Fruit fly (Drosophila melanogaster) whole organism, wandering third instar larva: ENCODE data around the gene CenB1A.
A peak's percentile ranks its signal among the peaks of the same experiment; 100 is the strongest.

Experiments used
- Abd-B ChIP-seq: fragments of >200 bp; optimal IDR thresholded peaks from 2 replicates; lab custom pipeline; 2017; ENCODE audit warnings: missing biosample characterization, missing genetic modification characterization
- CG32264 ChIP-seq: fragments of 200-800 bp; sonication (Bioruptor generic); optimal IDR thresholded peaks from 2 replicates; lab custom pipeline; 2016; ENCODE audit warnings: missing biosample characterization, missing genetic modification characterization
- CG9705 ChIP-seq: fragments of 200-800 bp; sonication (Bioruptor generic); optimal IDR thresholded peaks from 2 replicates; lab custom pipeline; 2018; ENCODE audit warnings: missing biosample characterization, mild to moderate bottlenecking, missing genetic modification characterization
- CrebA ChIP-seq: fragments of 200-800 bp; sonication (Bioruptor generic); optimal IDR thresholded peaks from 2 replicates; lab custom pipeline; 2016; ENCODE audit warnings: missing biosample characterization, mild to moderate bottlenecking, missing genetic modification characterization, borderline replicate concordance
- Dfd ChIP-seq: fragments of >200 bp; optimal IDR thresholded peaks from 2 replicates; lab custom pipeline; 2017; ENCODE audit warnings: missing biosample characterization, missing genetic modification characterization
- Dif ChIP-seq: fragments of 200-275, 200-300 bp; sonication (Bioruptor generic); optimal IDR thresholded peaks from 2 replicates; lab custom pipeline; 2018; ENCODE audit warnings: missing biosample characterization, missing genetic modification characterization; ENCODE audit not compliant: partially characterized antibody
- GATAd ChIP-seq: sonication (Bioruptor generic); optimal IDR thresholded peaks from 2 replicates; lab custom pipeline; 2016; ENCODE audit warnings: missing biosample characterization, missing genetic modification characterization
- HLH106 ChIP-seq: fragments of 200-800 bp; optimal IDR thresholded peaks from 3 replicates; lab custom pipeline; 2019; ENCODE audit warnings: missing biosample characterization, mild to moderate bottlenecking, missing genetic modification characterization, moderate library complexity
- Hnf4 ChIP-seq: fragments of 200-800 bp; sonication (Bioruptor generic); optimal IDR thresholded peaks from 2 replicates; lab custom pipeline; 2016; ENCODE audit warnings: missing biosample characterization, mild to moderate bottlenecking, missing genetic modification characterization
- Hr78 ChIP-seq: fragments of >200 bp; optimal IDR thresholded peaks from 2 replicates; lab custom pipeline; 2017; ENCODE audit warnings: missing biosample characterization, missing genetic modification characterization
- Hr83 ChIP-seq: fragments of 200-300 bp; sonication (Bioruptor generic); optimal IDR thresholded peaks from 2 replicates; lab custom pipeline; 2016; ENCODE audit warnings: missing biosample characterization, mild to moderate bottlenecking, missing genetic modification characterization, moderate library complexity; ENCODE audit not compliant: poor library complexity, severe bottlenecking
- Jra ChIP-seq: sonication (Bioruptor generic); optimal IDR thresholded peaks from 2 replicates; lab custom pipeline; 2016; ENCODE audit warnings: missing biosample characterization, missing genetic modification characterization
- Mio ChIP-seq: sonication (Bioruptor generic); optimal IDR thresholded peaks from 2 replicates; lab custom pipeline; 2016; ENCODE audit warnings: missing biosample characterization, missing genetic modification characterization
- Myc ChIP-seq: fragments of >200 bp; optimal IDR thresholded peaks from 2 replicates; lab custom pipeline; 2017
- N ChIP-seq: fragments of >200 bp; optimal IDR thresholded peaks from 2 replicates; lab custom pipeline; 2018; ENCODE audit warnings: missing biosample characterization, missing external identifiers, missing genetic modification characterization
- OdsH ChIP-seq: fragments of 200-800 bp; sonication (Bioruptor generic); optimal IDR thresholded peaks from 2 replicates; lab custom pipeline; 2016; ENCODE audit warnings: missing biosample characterization, mild to moderate bottlenecking, missing genetic modification characterization
- Rel ChIP-seq, 2 experiments: fragments of 200-800 bp; sonication (Bioruptor generic) in 1 of 2; optimal IDR thresholded peaks; 2 replicates in 1 of 2; 3 replicates in 1 of 2; lab custom pipeline; 2016 to 2019; ENCODE audit warnings: mild to moderate bottlenecking in 2 of 2, missing biosample characterization in 2 of 2, missing genetic modification characterization in 2 of 2, moderate library complexity in 1 of 2
- Sp1 ChIP-seq: fragments of 200-800 bp; sonication (Bioruptor generic); optimal IDR thresholded peaks from 3 replicates; lab custom pipeline; 2019; ENCODE audit warnings: missing biosample characterization, mild to moderate bottlenecking, missing genetic modification characterization, moderate library complexity
- Vsx2 ChIP-seq: fragments of 200-300, 225-300 bp; sonication (Bioruptor generic); optimal IDR thresholded peaks from 2 replicates; lab custom pipeline; 2018; ENCODE audit warnings: missing biosample characterization, missing genetic modification characterization; ENCODE audit not compliant: partially characterized antibody
- br ChIP-seq: fragments of 200-800 bp; sonication (Bioruptor generic); optimal IDR thresholded peaks from 2 replicates; lab custom pipeline; 2016; ENCODE audit warnings: missing biosample characterization, missing genetic modification characterization
- brk ChIP-seq: fragments of 200-800 bp; sonication (Bioruptor generic); optimal IDR thresholded peaks from 2 replicates; lab custom pipeline; 2016; ENCODE audit warnings: missing biosample characterization, mild to moderate bottlenecking, missing genetic modification characterization
- dl ChIP-seq, 2 experiments: fragments of 175-275, 200-275 bp in 1 of 2; fragments of 200-275 bp in 1 of 2; sonication (Bioruptor generic); optimal IDR thresholded peaks; lab custom pipeline; 2018; ENCODE audit warnings: mild to moderate bottlenecking in 2 of 2, missing biosample characterization in 2 of 2, missing genetic modification characterization in 2 of 2, moderate library complexity in 2 of 2; ENCODE audit not compliant: partially characterized antibody in 2 of 2, insufficient read depth in 1 of 2
- dmrt93B ChIP-seq: fragments of 200-800 bp; sonication (Bioruptor generic); optimal IDR thresholded peaks from 2 replicates; lab custom pipeline; 2018; ENCODE audit warnings: missing biosample characterization, mild to moderate bottlenecking, missing genetic modification characterization
- dsf ChIP-seq: sonication (Bioruptor generic); optimal IDR thresholded peaks from 2 replicates; lab custom pipeline; 2016; ENCODE audit warnings: missing biosample characterization, missing genetic modification characterization, borderline replicate concordance
- ey ChIP-seq: fragments of 200-800 bp; sonication (Bioruptor generic); optimal IDR thresholded peaks from 2 replicates; lab custom pipeline; 2016; ENCODE audit warnings: missing biosample characterization, missing genetic modification characterization
- foxo ChIP-seq, 2 experiments: fragments of 200-800 bp; sonication (Bioruptor generic); optimal IDR thresholded peaks; 2 replicates in 1 of 2; 3 replicates in 1 of 2; lab custom pipeline; 2016 to 2017; ENCODE audit warnings: missing biosample characterization in 2 of 2, missing genetic modification characterization in 2 of 2
- fru ChIP-seq: fragments of 200-800 bp; sonication (Bioruptor generic); optimal IDR thresholded peaks from 3 replicates; lab custom pipeline; 2016; ENCODE audit warnings: missing biosample characterization, mild to moderate bottlenecking, missing genetic modification characterization
- h ChIP-seq: fragments of 200-800 bp; sonication (Bioruptor generic); optimal IDR thresholded peaks from 3 replicates; lab custom pipeline; 2016; ENCODE audit warnings: missing biosample characterization, mild to moderate bottlenecking, missing genetic modification characterization
- jim ChIP-seq: fragments of 175-275, 200-325 bp; sonication (Bioruptor generic); optimal IDR thresholded peaks from 2 replicates; lab custom pipeline; 2016; ENCODE audit warnings: missing biosample characterization, mild to moderate bottlenecking, missing genetic modification characterization
- lola ChIP-seq: fragments of >200 bp; optimal IDR thresholded peaks from 2 replicates; lab custom pipeline; 2017; ENCODE audit warnings: missing biosample characterization, missing genetic modification characterization
- pan ChIP-seq: fragments of >200 bp; optimal IDR thresholded peaks from 2 replicates; lab custom pipeline; 2017
- psq ChIP-seq: fragments of 200-800 bp; sonication (Bioruptor generic); optimal IDR thresholded peaks from 3 replicates; lab custom pipeline; 2017; ENCODE audit warnings: missing biosample characterization, mild to moderate bottlenecking, missing genetic modification characterization, moderate library complexity
- rgr ChIP-seq: fragments of 200-800 bp; sonication (Bioruptor generic); optimal IDR thresholded peaks from 3 replicates; lab custom pipeline; 2016; ENCODE audit warnings: missing biosample characterization, mild to moderate bottlenecking, missing genetic modification characterization
- sage ChIP-seq: fragments of 200-800 bp; sonication (Bioruptor generic); optimal IDR thresholded peaks from 2 replicates; lab custom pipeline; 2016; ENCODE audit warnings: missing biosample characterization, mild to moderate bottlenecking, missing genetic modification characterization
- sv ChIP-seq: fragments of 200-800 bp; sonication (Bioruptor generic); optimal IDR thresholded peaks from 3 replicates; lab custom pipeline; 2016; ENCODE audit warnings: missing biosample characterization, missing genetic modification characterization
- tai ChIP-seq: sonication (Bioruptor generic); optimal IDR thresholded peaks from 2 replicates; lab custom pipeline; 2016; ENCODE audit warnings: missing biosample characterization, missing genetic modification characterization
- usp ChIP-seq: fragments of >200 bp; optimal IDR thresholded peaks from 2 replicates; lab custom pipeline; 2017; ENCODE audit warnings: missing biosample characterization, missing genetic modification characterization
- woc ChIP-seq: sonication (Bioruptor generic); optimal IDR thresholded peaks from 2 replicates; lab custom pipeline; 2016; ENCODE audit warnings: missing biosample characterization, mild to moderate bottlenecking, missing genetic modification characterization

Gene CenB1A

DNA sequence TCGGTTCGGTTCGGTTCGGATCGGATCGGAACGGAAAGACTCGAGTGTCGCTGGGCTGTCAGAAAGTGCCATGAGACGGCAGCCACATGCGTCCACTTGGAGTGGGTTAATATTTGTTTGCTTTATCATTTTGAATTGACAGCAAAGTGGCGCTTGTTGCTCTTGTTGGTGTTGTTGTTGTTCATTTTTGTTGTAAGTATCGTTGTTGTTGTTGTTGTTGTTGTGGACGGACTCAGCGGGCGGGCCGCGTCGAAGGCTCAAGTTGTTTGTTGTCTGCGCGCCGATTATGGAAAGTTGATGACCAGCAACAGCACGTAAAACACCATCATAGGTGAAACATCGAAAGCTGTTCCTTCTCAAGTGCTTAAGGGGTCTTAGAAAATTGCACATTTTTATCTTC lies 28.9 kb downstream of the CenB1A start:
- TF ChIP-seq br (GFP tag; lab: Kevin White, UChicago): no peak
- no peak for TF ChIP-seq jim (GFP tag; lab: Kevin White, UChicago)
- no peak for TF ChIP-seq foxo (GFP tag; optimal IDR thresholded peaks at IDR 0.05; lab: Kevin White, UChicago)
- no peak for TF ChIP-seq dl (GFP tag; optimal IDR thresholded peaks at IDR 0.05; lab: Kevin White, UChicago; ENCODE audit: insufficient read depth in 1 of 2, partially characterized antibody in 2 of 2)
- no peak for TF ChIP-seq sv
- TF ChIP-seq rgr (GFP tag; lab: Kevin White, UChicago): no peak
- no peak for TF ChIP-seq dsf (GFP tag; lab: Kevin White, UChicago)
- TF ChIP-seq h: no peak
- no peak for TF ChIP-seq brk
- no peak for TF ChIP-seq dmrt93B (GFP tag; lab: Kevin White, UChicago)
- TF ChIP-seq CG9705 (GFP tag; lab: Kevin White, UChicago): no peak
- no peak for TF ChIP-seq tai (GFP tag; lab: Kevin White, UChicago)
- TF ChIP-seq fru (GFP tag; lab: Kevin White, UChicago): no peak
- no peak for TF ChIP-seq CG32264 (GFP tag; lab: Kevin White, UChicago)
- TF ChIP-seq psq: no peak

DNA sequence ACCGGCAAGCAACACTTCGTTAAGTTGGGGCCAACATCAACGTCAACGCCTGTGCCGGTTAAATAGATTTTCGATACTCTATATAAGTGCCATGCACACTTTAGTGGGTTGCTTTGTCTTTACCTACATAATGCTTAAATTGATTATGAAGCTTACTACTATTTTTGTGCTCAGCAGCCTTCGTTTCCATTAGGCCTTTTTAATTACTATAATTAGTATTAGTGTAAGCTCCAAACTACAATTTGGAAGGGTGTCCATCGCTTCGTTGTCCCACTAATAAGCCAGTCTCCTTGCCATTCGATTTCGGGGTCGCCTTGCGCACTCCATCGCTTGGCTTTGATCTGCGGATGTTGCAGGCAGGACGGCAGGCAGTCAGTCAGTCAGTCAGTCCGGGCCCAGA lies 29.4 kb downstream of the CenB1A start:
- TF ChIP-seq dsf (GFP tag; lab: Kevin White, UChicago) (no peak), GATAd (GFP tag; lab: Kevin White, UChicago) (no peak), Abd-B (GFP tag; lab: Kevin White, UChicago) (no peak), CG32264 (GFP tag; lab: Kevin White, UChicago) (no peak), dl (GFP tag; optimal IDR thresholded peaks at IDR 0.05; lab: Kevin White, UChicago; ENCODE audit: insufficient read depth in 1 of 2, partially characterized antibody in 2 of 2) (no peak), N (GFP tag; lab: Kevin White, UChicago) (no peak), lola (no peak), h (peak; percentile 82), Mio (no peak), CG9705 (GFP tag; lab: Kevin White, UChicago) (no peak), sage (GFP tag; lab: Kevin White, UChicago) (no peak), Dif (GFP tag; lab: Kevin White, UChicago) (no peak), Jra (GFP tag; lab: Kevin White, UChicago) (no peak), Rel (GFP tag; optimal IDR thresholded peaks at IDR 0.05; lab: Kevin White, UChicago) (no peak), Rel (tag; optimal IDR thresholded peaks at IDR 0.05; lab: Kevin White, UChicago) (no peak), dmrt93B (GFP tag; lab: Kevin White, UChicago) (peak; percentile 36), brk (no peak), psq (peak; percentile 11), Hnf4 (GFP tag; lab: Kevin White, UChicago) (peak; percentile 7), Myc (lab: Kevin White, UChicago) (no peak), jim (GFP tag; lab: Kevin White, UChicago) (no peak), pan (no peak), Hr78 (GFP tag; lab: Kevin White, UChicago) (no peak), Dfd (no peak), tai (GFP tag; lab: Kevin White, UChicago) (no peak), CrebA (GFP tag; lab: Kevin White, UChicago) (no peak), woc (peak; percentile 30), ey (GFP tag; lab: Kevin White, UChicago) (peak; percentile 43), OdsH (GFP tag; lab: Kevin White, UChicago) (peak; percentile 42), HLH106 (tag; lab: Kevin White, UChicago) (peak; percentile 62), Vsx2 (GFP tag; lab: Kevin White, UChicago) (no peak), usp (GFP tag; lab: Kevin White, UChicago) (no peak), Sp1 (GFP tag; lab: Kevin White, UChicago) (peak; percentile 50), rgr (GFP tag; lab: Kevin White, UChicago) (peak; percentile 52), sv (no peak), fru (GFP tag; lab: Kevin White, UChicago) (peak; percentile 55), br (GFP tag; lab: Kevin White, UChicago) (peak; percentile 63), foxo (GFP tag; optimal IDR thresholded peaks at IDR 0.05; lab: Kevin White, UChicago) (peak in 1 of 2 experiments; percentile 49), Hr83 (GFP tag; lab: Kevin White, UChicago) (no peak)
